Fruit fly (Drosophila melanogaster) whole organism, embryonic: ENCODE results near the gene CG42764.

Experiments used
- CG12104 ChIP-seq: fragments of 200-800 bp; sonication (Bioruptor generic); optimal IDR thresholded peaks from 3 replicates; lab custom pipeline; 2016; ENCODE audit warnings: missing biosample characterization, missing genetic modification characterization
- CG7839 ChIP-seq: fragments of 200-800 bp; sonication (Bioruptor generic); optimal IDR thresholded peaks from 3 replicates; lab custom pipeline; 2018; ENCODE audit warnings: missing biosample characterization, mild to moderate bottlenecking, missing genetic modification characterization, moderate library complexity
- CG8359 ChIP-seq: fragments of 200-800 bp; sonication (Bioruptor generic); optimal IDR thresholded peaks from 2 replicates; lab custom pipeline; 2017; ENCODE audit warnings: missing biosample characterization, mild to moderate bottlenecking, missing genetic modification characterization, borderline replicate concordance
- CG9817 ChIP-seq: fragments of 200-800 bp; sonication (Bioruptor generic); optimal IDR thresholded peaks from 2 replicates; lab custom pipeline; 2018; ENCODE audit warnings: missing biosample characterization, mild to moderate bottlenecking, missing genetic modification characterization, moderate library complexity
- Dp ChIP-seq: fragments of 200-800 bp; sonication (Bioruptor generic); optimal IDR thresholded peaks from 2 replicates; lab custom pipeline; 2018; ENCODE audit warnings: missing biosample characterization, mild to moderate bottlenecking, missing genetic modification characterization, moderate library complexity
- HLH4C ChIP-seq: fragments of 200-800 bp; sonication (Bioruptor generic); IDR thresholded peaks from 3 replicates; pipeline ENCODE4 v1.3.6; 2022; ENCODE audit warnings: missing biosample characterization, missing genetic modification characterization; ENCODE audit not compliant: partially characterized antibody
- Nf-YA ChIP-seq: fragments of 200-800 bp; sonication (Bioruptor generic); IDR thresholded peaks from 2 replicates; pipeline ENCODE4 v1.3.6; 2022; ENCODE audit warnings: missing biosample characterization, missing genetic modification characterization
- tup ChIP-seq: fragments of 200-800 bp; sonication (Bioruptor generic); optimal IDR thresholded peaks from 2 replicates; lab custom pipeline; 2016; ENCODE audit warnings: missing biosample characterization, mild to moderate bottlenecking, missing genetic modification characterization, moderate library complexity

DNA sequence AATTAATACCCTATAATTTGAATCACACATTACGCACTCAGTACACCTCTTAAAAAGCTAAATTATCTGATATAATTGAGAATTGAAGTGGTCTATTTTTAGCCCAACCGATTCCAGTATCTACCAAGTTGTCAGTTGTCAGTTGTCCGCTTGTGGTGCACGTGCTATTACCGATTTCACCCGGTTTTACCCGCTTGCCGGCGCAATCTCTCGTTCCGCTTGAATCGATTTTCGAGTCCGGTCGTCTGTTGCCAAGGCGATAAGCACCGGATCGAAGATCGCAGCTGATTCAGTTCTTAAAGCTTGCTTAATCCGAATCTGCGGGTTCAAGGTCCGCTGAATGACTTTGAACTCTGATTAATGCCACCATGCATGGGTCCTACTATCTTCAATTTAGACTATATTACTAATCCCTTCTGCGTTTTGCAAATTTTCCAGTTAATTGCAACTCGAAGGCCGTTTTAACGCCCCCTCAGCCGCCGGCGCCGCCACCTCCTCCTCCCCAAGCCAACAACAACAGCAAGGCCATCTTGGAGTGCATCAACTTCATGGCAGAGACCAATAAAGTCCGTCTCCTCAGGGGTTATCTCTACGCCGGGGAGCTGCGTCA is 45.8 kb upstream of the CG42764 start:
- TF ChIP-seq HLH4C (GFP tag; lab: Robert Waterston, UW) (no peak), Nf-YA (GFP tag; lab: Robert Waterston, UW) (no peak), tup (GFP tag; lab: Kevin White, UChicago) (no peak), CG12104 (GFP tag; lab: Kevin White, UChicago) (no peak), Dp (GFP tag; lab: Kevin White, UChicago) (no peak), CG8359 (GFP tag; lab: Kevin White, UChicago) (no peak), CG7839 (tag; lab: Kevin White, UChicago) (no peak), CG9817 (no peak)
